Worm (Caenorhabditis elegans) whole organism, mixed stage, embryonic: ENCODE results near the gene T07F10.5.

Experiments
- hlh-1 ChIP-seq: fragments of 150-350 bp; optimal IDR thresholded peaks from 2 replicates; lab custom pipeline; 2014; ENCODE audit warnings: missing biosample characterization, missing genetic modification reagents, missing genetic modification characterization
- lin-13 ChIP-seq: fragments of 150-350 bp; optimal IDR thresholded peaks from 2 replicates; lab custom pipeline; 2014; ENCODE audit warnings: missing biosample characterization, missing genetic modification characterization
- mep-1 ChIP-seq: fragments of 150-350 bp; optimal IDR thresholded peaks from 2 replicates; lab custom pipeline; 2017; ENCODE audit warnings: missing biosample characterization, missing genetic modification reagents, missing genetic modification characterization, inconsistent platforms
- sem-2 ChIP-seq: fragments of 200-800 bp; sonication (Bioruptor generic); optimal IDR thresholded peaks from 2 replicates; lab custom pipeline; 2018; ENCODE audit warnings: mild to moderate bottlenecking, missing genetic modification characterization, missing compliant biosample characterization
- snpc-4 ChIP-seq: fragments of 150-350 bp; optimal IDR thresholded peaks from 2 replicates; lab custom pipeline; 2014; ENCODE audit warnings: missing biosample characterization, missing genetic modification characterization
- sptf-1 ChIP-seq: sonication (generic microtip); optimal IDR thresholded peaks from 2 replicates; lab custom pipeline; 2017; ENCODE audit warnings: mild to moderate bottlenecking, missing genetic modification characterization, moderate library complexity, missing compliant biosample characterization
- unc-62 ChIP-seq: fragments of 150-350 bp; optimal IDR thresholded peaks from 2 replicates; lab custom pipeline; 2014; ENCODE audit warnings: missing biosample characterization, missing genetic modification reagents, missing genetic modification characterization

ce11 chrV:12907436-12907835, 41.7 kb downstream of the T07F10.5 start:
- TF ChIP-seq mep-1 (tag; lab: Kevin White, UChicago) (no peak), snpc-4 (tag; lab: Kevin White, UChicago) (no peak), sptf-1 (tag; lab: Kevin White, UChicago) (no peak), hlh-1 (tag; lab: Kevin White, UChicago) (peak; percentile 43), lin-13 (tag; lab: Kevin White, UChicago) (no peak), unc-62 (GFP tag; lab: Kevin White, UChicago) (peak; percentile 79), sem-2 (GFP tag; lab: Kevin White, UChicago) (no peak)
